Worm (Caenorhabditis elegans) whole organism, L1 larva: ENCODE data around the gene H34I24.1.

Experiments
- C04F5.9 ChIP-seq: sonication (generic microtip); optimal IDR thresholded peaks from 2 replicates; lab custom pipeline; 2016; ENCODE audit warnings: missing genetic modification characterization, missing compliant biosample characterization
- Y116A8C.19 ChIP-seq: sonication (generic microtip); optimal IDR thresholded peaks from 2 replicates; lab custom pipeline; 2016; ENCODE audit warnings: missing compliant biosample characterization, missing genetic modification characterization, borderline replicate concordance
- alr-1 ChIP-seq: fragments of 200-800 bp; sonication (Bioruptor generic); optimal IDR thresholded peaks from 2 replicates; lab custom pipeline; 2018; ENCODE audit warnings: borderline replicate concordance, mild to moderate bottlenecking, missing genetic modification characterization, missing compliant biosample characterization
- aly-2 ChIP-seq: fragments of 150-350 bp; optimal IDR thresholded peaks from 2 replicates; lab custom pipeline; 2014; ENCODE audit warnings: missing biosample characterization, missing genetic modification characterization
- ama-1 ChIP-seq: fragments of 150-350 bp; optimal IDR thresholded peaks from 2 replicates; lab custom pipeline; 2014
- ceh-90 ChIP-seq: sonication (generic microtip); optimal IDR thresholded peaks from 2 replicates; lab custom pipeline; 2016; ENCODE audit warnings: missing genetic modification characterization, missing compliant biosample characterization
- egl-13 ChIP-seq: sonication (generic microtip); optimal IDR thresholded peaks from 2 replicates; lab custom pipeline; 2016; ENCODE audit warnings: missing genotype, missing genetic modification reagents, missing genetic modification characterization, missing compliant biosample characterization
- egl-27 ChIP-seq, 2 experiments: fragments of 150-350 bp in 1 of 2; sonication (generic microtip); optimal IDR thresholded peaks; 3 replicates each; lab custom pipeline; 2017 to 2018; ENCODE audit warnings: missing biosample characterization in 2 of 2, missing genetic modification characterization in 2 of 2, missing genetic modification reagents in 2 of 2
- elt-2 ChIP-seq: sonication (generic microtip); optimal IDR thresholded peaks from 2 replicates; lab custom pipeline; 2016; ENCODE audit warnings: missing genetic modification characterization, mild to moderate bottlenecking, inconsistent platforms, missing compliant biosample characterization, missing genetic modification reagents
- elt-3 ChIP-seq, 6 experiments: fragments of 150-350 bp in 1 of 6; sonication (generic microtip); optimal IDR thresholded peaks; 2 replicates each; lab custom pipeline; 2017 to 2018; ENCODE audit warnings: missing biosample characterization in 6 of 6, missing genetic modification characterization in 6 of 6, inconsistent platforms in 1 of 6
- ets-5 ChIP-seq: fragments of 200-800 bp; sonication (Bioruptor generic); IDR thresholded peaks from 2 replicates; pipeline ENCODE4 v1.3.6; 2022; ENCODE audit warnings: missing genetic modification characterization, missing compliant biosample characterization
- fkh-10 ChIP-seq: sonication (generic microtip); optimal IDR thresholded peaks from 2 replicates; lab custom pipeline; 2017; ENCODE audit warnings: missing biosample characterization, missing genetic modification reagents, missing genetic modification characterization
- fkh-4 ChIP-seq: sonication (generic microtip); optimal IDR thresholded peaks from 2 replicates; lab custom pipeline; 2016; ENCODE audit warnings: missing compliant biosample characterization, missing genetic modification characterization, borderline replicate concordance
- hlh-4 ChIP-seq: sonication (generic microtip); optimal IDR thresholded peaks from 2 replicates; lab custom pipeline; 2016; ENCODE audit warnings: mild to moderate bottlenecking, missing genetic modification characterization, missing compliant biosample characterization
- hpl-2 ChIP-seq: fragments of 150-350 bp; optimal IDR thresholded peaks from 2 replicates; lab custom pipeline; 2014; ENCODE audit warnings: missing biosample characterization, missing genetic modification reagents, missing genetic modification characterization
- irx-1 ChIP-seq: sonication (generic microtip); optimal IDR thresholded peaks from 2 replicates; lab custom pipeline; 2016; ENCODE audit warnings: missing genetic modification characterization, missing compliant biosample characterization
- isw-1 ChIP-seq: fragments of 200-800 bp; sonication (Bioruptor generic); IDR thresholded peaks from 2 replicates; pipeline ENCODE4 v1.3.6; 2022; ENCODE audit warnings: missing genetic modification characterization, missing compliant biosample characterization
- lin-13 ChIP-seq: fragments of 150-350 bp; optimal IDR thresholded peaks from 2 replicates; lab custom pipeline; 2014; ENCODE audit warnings: missing biosample characterization, missing genetic modification reagents, missing genetic modification characterization
- lin-15B ChIP-seq: fragments of 150-350 bp; sonication (generic microtip); optimal IDR thresholded peaks from 3 replicates; lab custom pipeline; 2014; ENCODE audit warnings: missing biosample characterization, missing genetic modification characterization
- lir-3 ChIP-seq: sonication (generic microtip); optimal IDR thresholded peaks from 2 replicates; lab custom pipeline; 2016; ENCODE audit warnings: mild to moderate bottlenecking, missing genetic modification characterization, moderate library complexity, missing compliant biosample characterization; ENCODE audit not compliant: poor library complexity
- mdl-1 ChIP-seq, 2 experiments: fragments of 150-350 bp; optimal IDR thresholded peaks; 2 replicates each; lab custom pipeline; 2014 to 2017; ENCODE audit warnings: missing biosample characterization in 2 of 2, missing genetic modification characterization in 2 of 2, inconsistent platforms in 1 of 2
- nhr-11 ChIP-seq: fragments of 150-350 bp; optimal IDR thresholded peaks from 2 replicates; lab custom pipeline; 2014; ENCODE audit warnings: missing biosample characterization, missing genetic modification characterization
- nhr-12 ChIP-seq: sonication (generic microtip); optimal IDR thresholded peaks from 2 replicates; lab custom pipeline; 2017; ENCODE audit warnings: missing biosample characterization, missing genetic modification characterization
- nhr-20 ChIP-seq: sonication (generic microtip); optimal IDR thresholded peaks from 2 replicates; lab custom pipeline; 2016; ENCODE audit warnings: mild to moderate bottlenecking, missing genetic modification characterization, missing compliant biosample characterization
- nhr-237 ChIP-seq: fragments of 150-350 bp; optimal IDR thresholded peaks from 2 replicates; lab custom pipeline; 2014; ENCODE audit warnings: missing biosample characterization, missing genetic modification characterization
- nhr-47 ChIP-seq: sonication (generic microtip); optimal IDR thresholded peaks from 2 replicates; lab custom pipeline; 2016; ENCODE audit warnings: mild to moderate bottlenecking, missing genetic modification characterization, moderate library complexity, missing compliant biosample characterization
- nhr-71 ChIP-seq: sonication (generic microtip); optimal IDR thresholded peaks from 2 replicates; lab custom pipeline; 2016; ENCODE audit warnings: mild to moderate bottlenecking, missing genetic modification characterization, moderate library complexity, missing compliant biosample characterization
- nhr-76 ChIP-seq: sonication (generic microtip); optimal IDR thresholded peaks from 2 replicates; lab custom pipeline; 2017; ENCODE audit warnings: missing biosample characterization, missing genetic modification characterization
- nhr-77 ChIP-seq: fragments of 150-350 bp; optimal IDR thresholded peaks from 2 replicates; lab custom pipeline; 2014; ENCODE audit warnings: missing biosample characterization, missing genetic modification characterization
- pag-3 ChIP-seq: sonication (generic microtip); optimal IDR thresholded peaks from 2 replicates; lab custom pipeline; 2017; ENCODE audit warnings: missing genetic modification characterization, mild to moderate bottlenecking, missing compliant biosample characterization, antibody characterized with exemption, borderline replicate concordance; ENCODE audit not compliant: insufficient read depth
- pax-3 ChIP-seq: fragments of 200-800 bp; sonication (Bioruptor generic); optimal IDR thresholded peaks from 2 replicates; lab custom pipeline; 2018; ENCODE audit warnings: mild to moderate bottlenecking, missing genetic modification characterization, moderate library complexity, missing compliant biosample characterization
- skn-1 ChIP-seq: fragments of 150-350 bp; optimal IDR thresholded peaks from 2 replicates; lab custom pipeline; 2014; ENCODE audit warnings: missing biosample characterization, missing genetic modification characterization
- snpc-4 ChIP-seq: fragments of 150-350 bp; optimal IDR thresholded peaks from 2 replicates; lab custom pipeline; 2014; ENCODE audit warnings: missing biosample characterization, missing genetic modification characterization
- snu-23 ChIP-seq: sonication (generic microtip); optimal IDR thresholded peaks from 2 replicates; lab custom pipeline; 2016; ENCODE audit warnings: missing genetic modification characterization, missing compliant biosample characterization
- sox-4 ChIP-seq: sonication (generic microtip); optimal IDR thresholded peaks from 2 replicates; lab custom pipeline; 2016; ENCODE audit warnings: missing genetic modification characterization, missing compliant biosample characterization
- swsn-7 ChIP-seq: sonication (generic microtip); optimal IDR thresholded peaks from 2 replicates; lab custom pipeline; 2016; ENCODE audit warnings: missing genetic modification characterization, missing compliant biosample characterization
- tlp-1 ChIP-seq: fragments of 150-350 bp; optimal IDR thresholded peaks from 2 replicates; lab custom pipeline; 2014; ENCODE audit warnings: missing biosample characterization, missing genetic modification characterization
- vab-15 ChIP-seq: sonication (generic microtip); optimal IDR thresholded peaks from 2 replicates; lab custom pipeline; 2017; ENCODE audit warnings: missing genotype, mild to moderate bottlenecking, missing genetic modification characterization, missing compliant biosample characterization
- xbp-1 ChIP-seq: sonication (generic microtip); optimal IDR thresholded peaks from 2 replicates; lab custom pipeline; 2016; ENCODE audit warnings: missing genetic modification characterization, missing compliant biosample characterization
- zag-1 ChIP-seq: fragments of 150-350 bp; optimal IDR thresholded peaks from 2 replicates; lab custom pipeline; 2014; ENCODE audit warnings: missing biosample characterization, missing genetic modification characterization
- ztf-11 ChIP-seq, 2 experiments: sonication (generic microtip); optimal IDR thresholded peaks; 2 replicates each; lab custom pipeline; 2016 to 2017; ENCODE audit warnings: missing genetic modification characterization in 2 of 2, missing biosample characterization in 1 of 2, missing compliant biosample characterization in 1 of 2

Gene H34I24.1

DNA sequence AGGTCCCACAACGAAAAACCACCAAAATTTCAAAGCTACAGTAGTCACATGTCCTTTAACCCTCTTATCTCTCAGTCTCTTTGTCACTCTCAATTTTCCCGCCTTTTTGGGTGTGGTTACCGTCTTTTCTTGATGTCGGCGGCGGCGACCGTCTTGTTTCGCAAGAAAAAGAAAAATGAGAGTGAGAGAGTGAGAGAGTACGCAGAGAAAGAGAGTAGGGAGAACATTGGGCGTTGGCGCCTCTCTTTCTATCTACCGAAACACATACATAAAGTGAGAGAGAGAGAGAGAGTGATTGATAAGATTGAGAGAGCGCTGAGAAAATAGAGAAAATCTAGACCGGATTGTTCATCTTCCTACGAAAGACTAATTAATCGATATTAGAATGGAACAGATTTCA is 29.1 kb downstream of the H34I24.1 start (continued):
- TF ChIP-seq ets-5 (GFP tag; lab: Robert Waterston, UW) (no peak), nhr-77 (peak; percentile 71), nhr-20 (tag; lab: Kevin White, UChicago) (peak; percentile 90), isw-1 (GFP tag; lab: Robert Waterston, UW) (no peak), hlh-4 (tag; lab: Kevin White, UChicago) (no peak), ceh-90 (tag; lab: Kevin White, UChicago) (no peak), egl-27 (tag; optimal IDR thresholded peaks at IDR 0.05; lab: Kevin White, UChicago) (no peak), fkh-10 (no peak), hpl-2 (GFP tag; lab: Kevin White, UChicago) (peak; percentile 62), lin-15B (tag; lab: Kevin White, UChicago) (no peak), aly-2 (tag; lab: Kevin White, UChicago) (no peak), nhr-47 (peak; percentile 63), pax-3 (tag; lab: Kevin White, UChicago) (no peak), nhr-76 (tag; lab: Kevin White, UChicago) (no peak), snpc-4 (tag; lab: Kevin White, UChicago) (no peak), egl-13 (tag; lab: Kevin White, UChicago) (no peak), C04F5.9 (tag; lab: Kevin White, UChicago) (no peak), elt-2 (peak; percentile 84), tlp-1 (no peak), alr-1 (tag; lab: Kevin White, UChicago) (no peak), mdl-1 (tag; optimal IDR thresholded peaks at IDR 0.05; lab: Kevin White, UChicago) (peak in 1 of 2 experiments; percentile 58), nhr-11 (tag; lab: Kevin White, UChicago) (no peak), ama-1 (no peak), fkh-4 (tag; lab: Kevin White, UChicago) (no peak), lir-3 (tag; lab: Kevin White, UChicago) (no peak), nhr-237 (no peak), zag-1 (tag; lab: Kevin White, UChicago) (no peak), lin-13 (GFP tag; lab: Kevin White, UChicago) (peak; percentile 75), snu-23 (peak; percentile 84), swsn-7 (tag; lab: Kevin White, UChicago) (peak; percentile 48), xbp-1 (tag; lab: Kevin White, UChicago) (no peak)

DNA sequence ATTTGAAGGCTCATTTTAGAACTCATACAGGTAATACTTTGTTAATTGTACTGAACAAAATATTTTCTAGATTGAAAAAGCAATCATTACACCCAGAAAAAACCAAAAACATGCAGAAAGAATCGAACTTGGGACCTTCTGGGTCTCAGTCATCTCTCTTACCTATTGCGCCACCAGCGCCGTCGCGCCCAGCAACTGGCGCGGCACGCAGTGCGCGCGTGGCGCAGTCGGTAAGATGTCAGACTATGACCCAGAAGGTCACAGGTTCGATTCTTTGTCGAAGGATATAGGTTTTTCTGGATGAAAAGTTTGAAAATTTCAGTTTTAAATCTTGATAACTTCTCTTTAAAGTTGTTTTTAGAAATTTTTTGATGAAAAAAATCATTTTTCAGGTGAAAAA is 32.9 kb downstream of the H34I24.1 start:
- TF ChIP-seq skn-1 (tag; lab: Kevin White, UChicago): no peak
- no peak for TF ChIP-seq lin-15B (tag; lab: Kevin White, UChicago)
- no peak for TF ChIP-seq ztf-11 (tag; optimal IDR thresholded peaks at IDR 0.05; lab: Kevin White, UChicago)
- no peak for TF ChIP-seq sox-4
- no peak for TF ChIP-seq vab-15 (tag; lab: Kevin White, UChicago)
- no peak for TF ChIP-seq nhr-47
- TF ChIP-seq tlp-1: no peak
- TF ChIP-seq nhr-71 (tag; lab: Kevin White, UChicago): no peak
- no peak for TF ChIP-seq irx-1 (tag; lab: Kevin White, UChicago)
- no peak for TF ChIP-seq ceh-90 (tag; lab: Kevin White, UChicago)
- no peak for TF ChIP-seq Y116A8C.19 (tag; lab: Kevin White, UChicago)
- TF ChIP-seq pag-3 (tag; lab: Kevin White, UChicago): no peak
- no peak for TF ChIP-seq elt-3 (tag; optimal IDR thresholded peaks at IDR 0.05; lab: Kevin White, UChicago)
- no peak for TF ChIP-seq nhr-12 (tag; lab: Kevin White, UChicago)
- TF ChIP-seq snu-23: no peak
